Worm (Caenorhabditis elegans) whole organism, young adult: ENCODE measurements around the gene sca-1.

Experiments used
- B0019.2 ChIP-seq: fragments of 200-800 bp; sonication (Bioruptor generic); conservative IDR thresholded peaks from 2 replicates; pipeline ENCODE4 v1.3.6; 2022; ENCODE audit warnings: missing genetic modification reagents, missing genetic modification characterization, missing compliant biosample characterization
- F10E7.11 ChIP-seq: sonication (generic microtip); optimal IDR thresholded peaks from 2 replicates; lab custom pipeline; 2017; ENCODE audit warnings: mild to moderate bottlenecking, missing genetic modification characterization, moderate library complexity, missing compliant biosample characterization
- F22D6.2 ChIP-seq: sonication (generic microtip); optimal IDR thresholded peaks from 2 replicates; lab custom pipeline; 2016; ENCODE audit warnings: mild to moderate bottlenecking, missing genetic modification characterization, missing compliant biosample characterization
- F23B12.7 ChIP-seq: sonication (generic microtip); optimal IDR thresholded peaks from 2 replicates; lab custom pipeline; 2017; ENCODE audit warnings: missing genetic modification characterization, mild to moderate bottlenecking, missing compliant biosample characterization, antibody characterized with exemption, moderate library complexity; ENCODE audit not compliant: insufficient read depth
- F39B2.1 ChIP-seq: fragments of 200-800 bp; sonication (Bioruptor generic); IDR thresholded peaks from 2 replicates; pipeline ENCODE4 v1.3.6; 2022; ENCODE audit warnings: missing genetic modification reagents, missing genetic modification characterization, missing compliant biosample characterization
- F57C9.4 ChIP-seq: sonication (generic microtip); optimal IDR thresholded peaks from 2 replicates; lab custom pipeline; 2017; ENCODE audit warnings: mild to moderate bottlenecking, missing genetic modification characterization, missing compliant biosample characterization
- T07F8.4 ChIP-seq: sonication (generic microtip); optimal IDR thresholded peaks from 2 replicates; lab custom pipeline; 2016; ENCODE audit warnings: mild to moderate bottlenecking, missing genetic modification characterization, moderate library complexity, missing compliant biosample characterization
- Y53G8AR.9 ChIP-seq: fragments of 200-800 bp; sonication (Bioruptor generic); conservative IDR thresholded peaks from 2 replicates; pipeline ENCODE4 v1.3.6; 2022; ENCODE audit warnings: missing genetic modification reagents, missing genetic modification characterization, missing compliant biosample characterization
- Y56A3A.18 ChIP-seq: fragments of 200-800 bp; sonication (Bioruptor generic); IDR thresholded peaks from 2 replicates; pipeline ENCODE4 v1.3.6; 2022; ENCODE audit warnings: missing genetic modification reagents, missing genetic modification characterization, missing compliant biosample characterization
- Y67H2A.10 ChIP-seq: fragments of 200-800 bp; sonication (Bioruptor generic); conservative IDR thresholded peaks from 2 replicates; pipeline ENCODE4 v1.3.6; 2022; ENCODE audit warnings: missing genetic modification reagents, missing genetic modification characterization, missing compliant biosample characterization
- Y95B8A.8 ChIP-seq: fragments of 200-800 bp; sonication (Bioruptor generic); IDR thresholded peaks from 2 replicates; pipeline ENCODE4 v1.3.6; 2022; ENCODE audit warnings: missing genetic modification reagents, missing genetic modification characterization, missing compliant biosample characterization
- ZK185.1 ChIP-seq: sonication (generic microtip); optimal IDR thresholded peaks from 2 replicates; lab custom pipeline; 2016; ENCODE audit warnings: mild to moderate bottlenecking, missing genetic modification characterization, missing compliant biosample characterization; ENCODE audit not compliant: poor library complexity, severe bottlenecking
- ama-1 ChIP-seq, 3 experiments: fragments of 150-350 bp in 1 of 3; sonication (generic microtip) in 2 of 3; optimal IDR thresholded peaks; 2 replicates each; lab custom pipeline; 2014 to 2018; ENCODE audit warnings: missing biosample characterization in 2 of 3, missing genetic modification characterization in 2 of 3, missing genetic modification reagents in 2 of 3
- atf-7 ChIP-seq: sonication (generic microtip); optimal IDR thresholded peaks from 2 replicates; lab custom pipeline; 2017; ENCODE audit warnings: mild to moderate bottlenecking, missing genetic modification characterization, missing compliant biosample characterization
- attf-3 ChIP-seq: fragments of 200-800 bp; sonication (Bioruptor generic); conservative IDR thresholded peaks from 2 replicates; pipeline ENCODE4 v1.3.6; 2022; ENCODE audit warnings: missing genetic modification reagents, missing genetic modification characterization, missing compliant biosample characterization
- attf-6 ChIP-seq: fragments of 200-800 bp; sonication (Bioruptor generic); IDR thresholded peaks from 2 replicates; pipeline ENCODE4 v1.3.6; 2022; ENCODE audit warnings: missing genetic modification reagents, missing genetic modification characterization, missing compliant biosample characterization
- bed-2 ChIP-seq: fragments of 200-800 bp; sonication (Bioruptor generic); IDR thresholded peaks from 2 replicates; pipeline ENCODE4 v1.3.6; 2022; ENCODE audit warnings: missing genetic modification reagents, missing genetic modification characterization, missing compliant biosample characterization
- cebp-2 ChIP-seq: fragments of 200-800 bp; sonication (Bioruptor generic); IDR thresholded peaks from 2 replicates; pipeline ENCODE4 v1.3.6; 2022; ENCODE audit warnings: missing genetic modification characterization, missing compliant biosample characterization
- dpff-1 ChIP-seq: sonication (generic microtip); optimal IDR thresholded peaks from 2 replicates; lab custom pipeline; 2017; ENCODE audit warnings: mild to moderate bottlenecking, missing genetic modification characterization, missing compliant biosample characterization
- egl-44 ChIP-seq: fragments of 200-800 bp; sonication (Bioruptor generic); IDR thresholded peaks from 2 replicates; pipeline ENCODE4 v1.3.6; 2022; ENCODE audit warnings: missing genetic modification reagents, missing genetic modification characterization, missing compliant biosample characterization
- egrh-3 ChIP-seq: fragments of 200-800 bp; sonication (Bioruptor generic); IDR thresholded peaks from 2 replicates; pipeline ENCODE4 v1.3.6; 2022; ENCODE audit warnings: missing genetic modification reagents, missing genetic modification characterization, missing compliant biosample characterization
- ekl-4 ChIP-seq: fragments of 200-800 bp; sonication (Bioruptor generic); IDR thresholded peaks from 2 replicates; pipeline ENCODE4 v1.3.6; 2022; ENCODE audit warnings: missing genetic modification reagents, missing genetic modification characterization, missing compliant biosample characterization
- fkh-3 ChIP-seq: sonication (generic microtip); optimal IDR thresholded peaks from 2 replicates; lab custom pipeline; 2016; ENCODE audit warnings: mild to moderate bottlenecking, missing genetic modification characterization, missing compliant biosample characterization
- hrde-1 ChIP-seq: sonication (generic microtip); optimal IDR thresholded peaks from 2 replicates; lab custom pipeline; 2016; ENCODE audit warnings: missing genetic modification characterization, mild to moderate bottlenecking, missing compliant biosample characterization, moderate library complexity, missing genotype, missing genetic modification reagents, borderline replicate concordance
- let-526 ChIP-seq: fragments of 200-800 bp; sonication (Bioruptor generic); IDR thresholded peaks from 2 replicates; pipeline ENCODE4 v1.3.6; 2022; ENCODE audit warnings: missing genetic modification reagents, missing genetic modification characterization, missing compliant biosample characterization
- lir-1 ChIP-seq: fragments of 200-800 bp; sonication (Bioruptor generic); conservative IDR thresholded peaks from 2 replicates; pipeline ENCODE4 v1.3.6; 2022; ENCODE audit warnings: missing genetic modification reagents, missing genetic modification characterization, missing compliant biosample characterization
- lsl-1 ChIP-seq: fragments of 200-800 bp; sonication (Bioruptor generic); optimal IDR thresholded peaks from 2 replicates; lab custom pipeline; 2018; ENCODE audit warnings: mild to moderate bottlenecking, missing genetic modification characterization, moderate library complexity, missing compliant biosample characterization
- lsy-27 ChIP-seq: sonication (generic microtip); optimal IDR thresholded peaks from 2 replicates; lab custom pipeline; 2017; ENCODE audit warnings: missing genetic modification characterization, mild to moderate bottlenecking, missing compliant biosample characterization, antibody characterized with exemption, missing genotype, borderline replicate concordance; ENCODE audit not compliant: insufficient read depth
- madf-3 ChIP-seq: fragments of 200-800 bp; sonication (Bioruptor generic); IDR thresholded peaks from 2 replicates; pipeline ENCODE4 v1.3.6; 2022; ENCODE audit warnings: missing genetic modification reagents, missing genetic modification characterization, missing compliant biosample characterization
- madf-8 ChIP-seq: fragments of 200-800 bp; sonication (Bioruptor generic); conservative IDR thresholded peaks from 2 replicates; pipeline ENCODE4 v1.3.6; 2022; ENCODE audit warnings: missing genetic modification reagents, missing genetic modification characterization, missing compliant biosample characterization
- nhr-179 ChIP-seq: sonication (generic microtip); optimal IDR thresholded peaks from 2 replicates; lab custom pipeline; 2016; ENCODE audit warnings: mild to moderate bottlenecking, missing genetic modification characterization, missing compliant biosample characterization
- nhr-27 ChIP-seq: fragments of 200-800 bp; sonication (Bioruptor generic); optimal IDR thresholded peaks from 2 replicates; lab custom pipeline; 2018; ENCODE audit warnings: mild to moderate bottlenecking, missing genetic modification characterization, moderate library complexity, missing compliant biosample characterization
- nhr-90 ChIP-seq: sonication (generic microtip); optimal IDR thresholded peaks from 2 replicates; lab custom pipeline; 2016; ENCODE audit warnings: missing genotype, mild to moderate bottlenecking, missing genetic modification characterization, missing compliant biosample characterization
- pha-4 ChIP-seq: fragments of 150-350 bp; sonication (generic microtip); optimal IDR thresholded peaks from 2 replicates; lab custom pipeline; 2014; ENCODE audit warnings: missing biosample characterization, missing genetic modification reagents, missing genetic modification characterization
- rcor-1 ChIP-seq: fragments of 200-800 bp; sonication (Bioruptor generic); IDR thresholded peaks from 2 replicates; pipeline ENCODE4 v1.3.6; 2022; ENCODE audit warnings: missing genetic modification reagents, missing genetic modification characterization, missing compliant biosample characterization
- repo-1 ChIP-seq: sonication (generic microtip); optimal IDR thresholded peaks from 2 replicates; lab custom pipeline; 2017; ENCODE audit warnings: mild to moderate bottlenecking, missing genetic modification characterization, missing compliant biosample characterization
- rpc-1 ChIP-seq, 2 experiments: fragments of 150-350 bp in 1 of 2; sonication (generic microtip) in 1 of 2; optimal IDR thresholded peaks; 2 replicates each; lab custom pipeline; 2014 to 2018; ENCODE audit warnings: missing biosample characterization in 1 of 2, missing genetic modification characterization in 1 of 2, missing genetic modification reagents in 1 of 2, missing genotype in 1 of 2
- snpc-3.4 ChIP-seq: sonication (generic microtip); optimal IDR thresholded peaks from 2 replicates; lab custom pipeline; 2017; ENCODE audit warnings: missing genetic modification characterization, mild to moderate bottlenecking, missing compliant biosample characterization, antibody characterized with exemption, moderate library complexity, missing genotype, missing genetic modification reagents
- snpc-4 ChIP-seq, 5 experiments: fragments of 150-350 bp in 1 of 5; sonication (generic microtip) in 4 of 5; optimal IDR thresholded peaks; 2 replicates each; lab custom pipeline; 2014 to 2018; ENCODE audit warnings: missing genetic modification characterization in 5 of 5, missing biosample characterization in 3 of 5, antibody characterized with exemption in 2 of 5, mild to moderate bottlenecking in 2 of 5, missing compliant biosample characterization in 2 of 5, missing genotype in 2 of 5, moderate library complexity in 2 of 5, missing genetic modification reagents in 1 of 5
- tbp1 ChIP-seq: fragments of 200-800 bp; sonication (Bioruptor generic); optimal IDR thresholded peaks from 2 replicates; lab custom pipeline; 2018; ENCODE audit warnings: mild to moderate bottlenecking, missing genetic modification characterization, missing compliant biosample characterization
- tbx-9 ChIP-seq: sonication (generic microtip); optimal IDR thresholded peaks from 2 replicates; lab custom pipeline; 2016; ENCODE audit warnings: borderline replicate concordance, missing genetic modification characterization, inconsistent platforms, missing compliant biosample characterization
- unc-62 ChIP-seq: fragments of 150-350 bp; optimal IDR thresholded peaks from 2 replicates; lab custom pipeline; 2014; ENCODE audit warnings: missing biosample characterization, missing genetic modification reagents, missing genetic modification characterization
- ztf-18 ChIP-seq: sonication (generic microtip); optimal IDR thresholded peaks from 2 replicates; lab custom pipeline; 2016; ENCODE audit warnings: missing genotype, mild to moderate bottlenecking, missing genetic modification characterization, missing compliant biosample characterization
- ztf-22 ChIP-seq: fragments of 200-800 bp; sonication (Bioruptor generic); optimal IDR thresholded peaks from 2 replicates; lab custom pipeline; 2018; ENCODE audit warnings: mild to moderate bottlenecking, missing genetic modification characterization, moderate library complexity, missing compliant biosample characterization
- ztf-26 ChIP-seq: sonication (generic microtip); optimal IDR thresholded peaks from 2 replicates; lab custom pipeline; 2017; ENCODE audit warnings: missing genetic modification characterization, missing compliant biosample characterization
- ztf-3 ChIP-seq: fragments of 200-800 bp; sonication (Bioruptor generic); optimal IDR thresholded peaks from 2 replicates; lab custom pipeline; 2018; ENCODE audit warnings: mild to moderate bottlenecking, missing genetic modification characterization, missing compliant biosample characterization

The sca-1 gene

DNA sequence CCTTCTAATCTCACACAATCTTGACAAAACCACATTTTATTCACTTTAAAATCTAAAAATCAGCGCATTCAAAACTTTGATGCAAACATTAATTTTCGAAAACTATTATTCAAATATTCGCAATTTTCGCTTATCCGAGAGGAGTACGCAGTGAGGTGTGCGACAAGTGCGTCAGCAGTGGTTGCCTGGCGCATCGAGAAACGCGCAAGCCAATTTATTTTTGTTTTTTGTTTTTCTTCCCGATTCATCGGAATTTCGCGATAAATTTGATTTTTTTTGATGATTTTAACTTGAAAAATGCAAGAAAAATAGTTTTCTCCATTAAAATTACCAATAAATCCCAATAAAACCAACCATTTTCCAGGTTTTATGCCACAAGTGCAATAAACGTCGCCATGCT is 32.2 kb upstream of the sca-1 start, which contains the start of the genes fbxb-85 and hex-3 (continued):
- TF ChIP-seq Y53G8AR.9 (GFP tag; lab: Robert Waterston, UW), result peak; percentile 96
- no peak for TF ChIP-seq nhr-179 (tag; lab: Kevin White, UChicago)
- peak; percentile 19 for TF ChIP-seq ztf-22
- TF ChIP-seq ekl-4 (GFP tag; lab: Robert Waterston, UW), result peak; percentile 93
- peak; percentile 87 for TF ChIP-seq pha-4 (tag; lab: Kevin White, UChicago)
- TF ChIP-seq cebp-2 (GFP tag; lab: Robert Waterston, UW), result no peak
- TF ChIP-seq attf-3 (GFP tag; lab: Robert Waterston, UW), result no peak
- TF ChIP-seq madf-3 (GFP tag; lab: Robert Waterston, UW), result no peak; the same call in 1 of the 2 replicates
- TF ChIP-seq attf-6 (GFP tag; lab: Robert Waterston, UW), result no peak
- peak; percentile 29 for TF ChIP-seq ztf-3 (GFP tag; lab: Kevin White, UChicago)
- peak; percentile 86; the same call in 1 of the 2 replicates for TF ChIP-seq Y56A3A.18 (GFP tag; lab: Robert Waterston, UW)
- TF ChIP-seq tbx-9 (tag; lab: Kevin White, UChicago), result no peak
- TF ChIP-seq F10E7.11, result peak; percentile 67
- peak; percentile 42; the same call in 1 of the 2 replicates for TF ChIP-seq B0019.2 (GFP tag; lab: Robert Waterston, UW)
- TF ChIP-seq rcor-1 (GFP tag; lab: Robert Waterston, UW), result peak; percentile 93
- no peak for TF ChIP-seq bed-2 (GFP tag; lab: Robert Waterston, UW)
- TF ChIP-seq fkh-3, result no peak
- peak; percentile 82 for TF ChIP-seq snpc-3.4
- no peak for TF ChIP-seq nhr-27
- no peak for TF ChIP-seq T07F8.4 (tag; lab: Kevin White, UChicago)
- TF ChIP-seq atf-7 (tag; lab: Kevin White, UChicago), result peak; percentile 86
- TF ChIP-seq madf-8 (GFP tag; lab: Robert Waterston, UW), result peak; percentile 73
- peak; percentile 63; the same call in 1 of the 2 replicates for TF ChIP-seq egl-44
- TF ChIP-seq ztf-26 (tag; lab: Kevin White, UChicago), result peak; percentile 86
- peak; percentile 90 for TF ChIP-seq lir-1 (GFP tag; lab: Robert Waterston, UW)
- TF ChIP-seq F39B2.1 (GFP tag; lab: Robert Waterston, UW), result no peak
- peak; percentile 80 for TF ChIP-seq lsl-1
- peak; percentile 92 for TF ChIP-seq ZK185.1 (tag; lab: Kevin White, UChicago)
- TF ChIP-seq rpc-1 (optimal IDR thresholded peaks at IDR 0.05; lab: Kevin White, UChicago), result no peak
- TF ChIP-seq rpc-1 (tag; optimal IDR thresholded peaks at IDR 0.05; lab: Kevin White, UChicago), result no peak
- no peak for TF ChIP-seq dpff-1 (tag; lab: Kevin White, UChicago)
- peak; percentile 36 for TF ChIP-seq snpc-4 (GFP tag; optimal IDR thresholded peaks at IDR 0.05; lab: Kevin White, UChicago)
- peak; percentile 26 to 82 (median 66) for TF ChIP-seq snpc-4 (tag; optimal IDR thresholded peaks at IDR 0.05; lab: Kevin White, UChicago)
- TF ChIP-seq Y67H2A.10, result no peak
- TF ChIP-seq tbp1 (GFP tag; lab: Kevin White, UChicago), result peak; percentile 71
- TF ChIP-seq ztf-18 (tag; lab: Kevin White, UChicago), result peak; percentile 99
- peak; percentile 59 for TF ChIP-seq F23B12.7
- TF ChIP-seq F22D6.2, result peak; percentile 73
- TF ChIP-seq lsy-27 (tag; lab: Kevin White, UChicago), result no peak
- TF ChIP-seq egrh-3, result no peak
- no peak for TF ChIP-seq nhr-90 (tag; lab: Kevin White, UChicago)
- peak; percentile 44; the same call in 1 of the 2 replicates for TF ChIP-seq Y95B8A.8 (GFP tag; lab: Robert Waterston, UW)
- peak; percentile 22 for TF ChIP-seq F57C9.4
- peak; percentile 90 for TF ChIP-seq repo-1 (tag; lab: Kevin White, UChicago)
- peak; percentile 2 for TF ChIP-seq ama-1 (optimal IDR thresholded peaks at IDR 0.05; lab: Kevin White, UChicago)
- peak in 1 of 2 experiments; percentile 29 for TF ChIP-seq ama-1 (GFP tag; optimal IDR thresholded peaks at IDR 0.05; lab: Kevin White, UChicago)
- TF ChIP-seq hrde-1 (tag; lab: Kevin White, UChicago), result peak; percentile 76
- TF ChIP-seq unc-62, result no peak
- no peak for TF ChIP-seq let-526
